Worm (Caenorhabditis elegans): Measurements from ENCODE around the gene H08M01.1.
A peak's percentile ranks its signal among the peaks of the same experiment; 100 is the strongest.

The H08M01.1 gene

ce11 chrIV:13786690-13787089, 49.5 kb downstream of the H08M01.1 start, which contains the start of gene icap-1:
icap-1 (minus strand) TSS chrIV:13786961.
- peak; percentile 58 for TF ChIP-seq fos-1 (tag; optimal IDR thresholded peaks at IDR 0.05)
- TF ChIP-seq unc-55 (GFP tag; optimal IDR thresholded peaks at IDR 0.05) = peak; percentile 10
- peak; percentile 22 for TF ChIP-seq crh-2 (tag; optimal IDR thresholded peaks at IDR 0.05)
- no peak for TF ChIP-seq alr-1 (tag; optimal IDR thresholded peaks at IDR 0.05)

- TF ChIP-seq ZK546.5 (tag; optimal IDR thresholded peaks at IDR 0.05) (no peak), crh-2 (tag; optimal IDR thresholded peaks at IDR 0.05) (no peak)
These were observed 50.6 kb downstream of the H08M01.1 start, which contains the start of gene lact-9 for ce11 chrIV:13785545-13785944. lact-9 (minus strand) TSS chrIV:13785645.

ce11 chrIV:13784774-13785173, 51.4 kb downstream of the H08M01.1 start:
- peak; percentile 44 for TF ChIP-seq nhr-129 (tag; optimal IDR thresholded peaks at IDR 0.05)
- no peak for TF ChIP-seq nhr-25 (tag; optimal IDR thresholded peaks at IDR 0.05)
- peak; percentile 17 for TF ChIP-seq ama-1 (optimal IDR thresholded peaks at IDR 0.05)
